Fruit fly (Drosophila melanogaster): ENCODE data around the gene for.

Gene for

DNA sequence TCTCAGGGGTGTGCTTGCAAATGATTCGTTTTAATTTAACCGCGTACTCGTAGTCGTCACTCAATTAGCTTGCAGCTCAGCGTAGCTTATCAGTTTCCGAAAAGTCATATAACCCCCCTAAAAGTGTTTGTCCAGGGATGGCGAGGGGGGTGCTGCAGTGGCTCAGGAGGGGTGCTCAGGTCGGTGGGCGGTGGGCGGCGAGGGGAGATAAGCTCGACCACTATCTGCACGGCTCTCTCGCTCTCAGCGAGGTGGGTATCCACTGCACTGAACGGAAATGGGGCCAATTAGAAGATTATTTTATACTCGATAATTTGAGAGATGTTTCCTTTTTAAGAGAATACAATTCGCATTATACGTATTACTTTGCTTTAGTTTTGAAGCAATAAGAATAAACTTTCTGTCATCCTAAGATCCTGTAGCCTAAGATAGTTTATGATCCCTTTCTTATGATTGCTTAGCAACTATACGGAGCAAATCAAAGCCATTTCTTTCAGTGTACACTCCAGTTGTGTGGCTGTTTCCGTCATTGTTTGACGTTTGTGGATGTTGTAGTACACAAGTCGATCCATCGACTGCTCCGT, 83.5 kb downstream of the for start (continued):
- peak; percentile 69 for TF ChIP-seq Antp (GFP tag; optimal IDR thresholded peaks at IDR 0.05)
- no peak for TF ChIP-seq CG15514 (GFP tag; optimal IDR thresholded peaks at IDR 0.05)
- no peak for TF ChIP-seq CG3995 (GFP tag; optimal IDR thresholded peaks at IDR 0.05)
- no peak for TF ChIP-seq CG17612 (GFP tag; IDR thresholded peaks at IDR 0.05)
- TF ChIP-seq tin (GFP tag; optimal IDR thresholded peaks at IDR 0.05): peak; percentile 39
- TF ChIP-seq CG16863 (GFP tag; optimal IDR thresholded peaks at IDR 0.05): no peak
- 0 out of 2 replicates have a peak, but pooled peaks have one; percentile 6 for TF ChIP-seq CG17328 (GFP tag; IDR thresholded peaks at IDR 0.05)
- peak; percentile 25 for TF ChIP-seq repo (GFP tag; optimal IDR thresholded peaks at IDR 0.05)
- TF ChIP-seq CrebB (tag; optimal IDR thresholded peaks at IDR 0.05): no peak
- TF ChIP-seq H2.0 (GFP tag; IDR thresholded peaks at IDR 0.05): peak; percentile 27; the same call in 1 of the 2 replicates
- no peak for TF ChIP-seq Usf (GFP tag; optimal IDR thresholded peaks at IDR 0.05)
- peak; percentile 55 for TF ChIP-seq vvl (GFP tag; IDR thresholded peaks at IDR 0.05)
- peak; percentile 63; the same call in 2 of the 3 replicates for TF ChIP-seq zfh1 (GFP tag; IDR thresholded peaks at IDR 0.05)
- TF ChIP-seq CG2199 (GFP tag; IDR thresholded peaks at IDR 0.05): no peak
- peak; percentile 64 for TF ChIP-seq tgo (GFP tag; IDR thresholded peaks at IDR 0.05)
- no peak for TF ChIP-seq CG10543 (GFP tag; optimal IDR thresholded peaks at IDR 0.05)
- peak; percentile 58; the same call in 1 of the 2 replicates for TF ChIP-seq Rfx (GFP tag; IDR thresholded peaks at IDR 0.05)
- TF ChIP-seq CG15601 (tag; optimal IDR thresholded peaks at IDR 0.05): peak; percentile 45
- TF ChIP-seq Mes4 (GFP tag; optimal IDR thresholded peaks at IDR 0.05): peak; percentile 36
- TF ChIP-seq CG17802 (tag; optimal IDR thresholded peaks at IDR 0.05): peak; percentile 47
- TF ChIP-seq seq (GFP tag; IDR thresholded peaks at IDR 0.05): peak; percentile 66
- peak; percentile 39 for TF ChIP-seq CG15011 (GFP tag; optimal IDR thresholded peaks at IDR 0.05)
- TF ChIP-seq CG4404 (GFP tag; IDR thresholded peaks at IDR 0.05): no peak; the same call in 1 of the 2 replicates
- TF ChIP-seq CG7556 (GFP tag; optimal IDR thresholded peaks at IDR 0.05): peak; percentile 27
- no peak for TF ChIP-seq CG10431 (GFP tag; optimal IDR thresholded peaks at IDR 0.05)
- no peak for TF ChIP-seq Nf-YB (GFP tag; optimal IDR thresholded peaks at IDR 0.05)
- peak; percentile 53; the same call in 1 of the 2 replicates for TF ChIP-seq CG3847 (GFP tag; IDR thresholded peaks at IDR 0.05)
- peak; percentile 45 for TF ChIP-seq Ets65A (GFP tag)
- TF ChIP-seq HmgZ (tag; optimal IDR thresholded peaks at IDR 0.05): peak; percentile 11
- TF ChIP-seq ap (GFP tag; IDR thresholded peaks at IDR 0.05): no peak
- TF ChIP-seq Doc2 (GFP tag; IDR thresholded peaks at IDR 0.05): no peak
- peak; percentile 59 for TF ChIP-seq CG18599 (GFP tag; optimal IDR thresholded peaks at IDR 0.05)
- no peak for TF ChIP-seq sima (GFP tag; optimal IDR thresholded peaks at IDR 0.05)
- TF ChIP-seq Blimp-1 (GFP tag; optimal IDR thresholded peaks at IDR 0.05): peak; percentile 66
- no peak for TF ChIP-seq CG4617 (GFP tag; optimal IDR thresholded peaks at IDR 0.05; ENCODE audit: borderline replicate concordance)
- no peak for TF ChIP-seq TFAM (GFP tag; optimal IDR thresholded peaks at IDR 0.05)
- no peak for TF ChIP-seq sna (GFP tag; IDR thresholded peaks at IDR 0.05; ENCODE audit: partially characterized antibody)
- peak; percentile 64; the same call in 1 of the 2 replicates for TF ChIP-seq CG7372 (GFP tag; IDR thresholded peaks at IDR 0.05)
- TF ChIP-seq CG1602 (GFP tag; optimal IDR thresholded peaks at IDR 0.05): peak; percentile 53
- no peak for TF ChIP-seq toy (GFP tag; IDR thresholded peaks at IDR 0.05)
- TF ChIP-seq H15 (GFP tag; IDR thresholded peaks at IDR 0.05): no peak; the same call in 2 of the 3 replicates
- TF ChIP-seq CG1024 (GFP tag; IDR thresholded peaks at IDR 0.05): no peak
- peak in 1 of 2 experiments; percentile 73 for TF ChIP-seq Hr51 (GFP tag; optimal IDR thresholded peaks at IDR 0.05)
- TF ChIP-seq Fer3 (tag; optimal IDR thresholded peaks at IDR 0.05): peak; percentile 65
- no peak for TF ChIP-seq fru (optimal IDR thresholded peaks at IDR 0.05)
- no peak for TF ChIP-seq NC2β (GFP tag; optimal IDR thresholded peaks at IDR 0.05)
- TF ChIP-seq emc (GFP tag; optimal IDR thresholded peaks at IDR 0.05): no peak
- no peak for TF ChIP-seq nerfin-2 (GFP tag; IDR thresholded peaks at IDR 0.05; ENCODE audit: partially characterized antibody)
- no peak for TF ChIP-seq yki (optimal IDR thresholded peaks at IDR 0.05)
- TF ChIP-seq gem (tag; optimal IDR thresholded peaks at IDR 0.05): peak; percentile 88
- TF ChIP-seq knrl (GFP tag; IDR thresholded peaks at IDR 0.05; ENCODE audit: partially characterized antibody): no peak
